Fruit fly (Drosophila melanogaster) whole organism, wandering third instar larva: Measurements from ENCODE around the gene CG10738.
A peak's percentile ranks its signal among the peaks of the same experiment; 100 is the strongest.

ENCODE experiments used
- Abd-B ChIP-seq: fragments of >200 bp; optimal IDR thresholded peaks from 2 replicates; lab custom pipeline; 2017; ENCODE audit warnings: missing biosample characterization, missing genetic modification characterization
- CG9705 ChIP-seq: fragments of 200-800 bp; sonication (Bioruptor generic); optimal IDR thresholded peaks from 2 replicates; lab custom pipeline; 2018; ENCODE audit warnings: missing biosample characterization, mild to moderate bottlenecking, missing genetic modification characterization
- CrebA ChIP-seq: fragments of 200-800 bp; sonication (Bioruptor generic); optimal IDR thresholded peaks from 2 replicates; lab custom pipeline; 2016; ENCODE audit warnings: missing biosample characterization, mild to moderate bottlenecking, missing genetic modification characterization, borderline replicate concordance
- Dfd ChIP-seq: fragments of >200 bp; optimal IDR thresholded peaks from 2 replicates; lab custom pipeline; 2017; ENCODE audit warnings: missing biosample characterization, missing genetic modification characterization
- Dif ChIP-seq: fragments of 200-275, 200-300 bp; sonication (Bioruptor generic); optimal IDR thresholded peaks from 2 replicates; lab custom pipeline; 2018; ENCODE audit warnings: missing biosample characterization, missing genetic modification characterization; ENCODE audit not compliant: partially characterized antibody
- GATAd ChIP-seq: sonication (Bioruptor generic); optimal IDR thresholded peaks from 2 replicates; lab custom pipeline; 2016; ENCODE audit warnings: missing biosample characterization, missing genetic modification characterization
- HLH106 ChIP-seq: fragments of 200-800 bp; optimal IDR thresholded peaks from 3 replicates; lab custom pipeline; 2019; ENCODE audit warnings: missing biosample characterization, mild to moderate bottlenecking, missing genetic modification characterization, moderate library complexity
- Hnf4 ChIP-seq: fragments of 200-800 bp; sonication (Bioruptor generic); optimal IDR thresholded peaks from 2 replicates; lab custom pipeline; 2016; ENCODE audit warnings: missing biosample characterization, mild to moderate bottlenecking, missing genetic modification characterization
- Hr78 ChIP-seq: fragments of >200 bp; optimal IDR thresholded peaks from 2 replicates; lab custom pipeline; 2017; ENCODE audit warnings: missing biosample characterization, missing genetic modification characterization
- Hr83 ChIP-seq: fragments of 200-300 bp; sonication (Bioruptor generic); optimal IDR thresholded peaks from 2 replicates; lab custom pipeline; 2016; ENCODE audit warnings: missing biosample characterization, mild to moderate bottlenecking, missing genetic modification characterization, moderate library complexity; ENCODE audit not compliant: poor library complexity, severe bottlenecking
- Jra ChIP-seq: sonication (Bioruptor generic); optimal IDR thresholded peaks from 2 replicates; lab custom pipeline; 2016; ENCODE audit warnings: missing biosample characterization, missing genetic modification characterization
- Mio ChIP-seq: sonication (Bioruptor generic); optimal IDR thresholded peaks from 2 replicates; lab custom pipeline; 2016; ENCODE audit warnings: missing biosample characterization, missing genetic modification characterization
- Myc ChIP-seq: fragments of >200 bp; optimal IDR thresholded peaks from 2 replicates; lab custom pipeline; 2017
- N ChIP-seq: fragments of >200 bp; optimal IDR thresholded peaks from 2 replicates; lab custom pipeline; 2018; ENCODE audit warnings: missing biosample characterization, missing external identifiers, missing genetic modification characterization
- OdsH ChIP-seq: fragments of 200-800 bp; sonication (Bioruptor generic); optimal IDR thresholded peaks from 2 replicates; lab custom pipeline; 2016; ENCODE audit warnings: missing biosample characterization, mild to moderate bottlenecking, missing genetic modification characterization
- Rel ChIP-seq, 2 experiments: fragments of 200-800 bp; sonication (Bioruptor generic) in 1 of 2; optimal IDR thresholded peaks; 2 replicates in 1 of 2; 3 replicates in 1 of 2; lab custom pipeline; 2016 to 2019; ENCODE audit warnings: mild to moderate bottlenecking in 2 of 2, missing biosample characterization in 2 of 2, missing genetic modification characterization in 2 of 2, moderate library complexity in 1 of 2
- Sp1 ChIP-seq: fragments of 200-800 bp; sonication (Bioruptor generic); optimal IDR thresholded peaks from 3 replicates; lab custom pipeline; 2019; ENCODE audit warnings: missing biosample characterization, mild to moderate bottlenecking, missing genetic modification characterization, moderate library complexity
- Vsx2 ChIP-seq: fragments of 200-300, 225-300 bp; sonication (Bioruptor generic); optimal IDR thresholded peaks from 2 replicates; lab custom pipeline; 2018; ENCODE audit warnings: missing biosample characterization, missing genetic modification characterization; ENCODE audit not compliant: partially characterized antibody
- br ChIP-seq: fragments of 200-800 bp; sonication (Bioruptor generic); optimal IDR thresholded peaks from 2 replicates; lab custom pipeline; 2016; ENCODE audit warnings: missing biosample characterization, missing genetic modification characterization
- brk ChIP-seq: fragments of 200-800 bp; sonication (Bioruptor generic); optimal IDR thresholded peaks from 2 replicates; lab custom pipeline; 2016; ENCODE audit warnings: missing biosample characterization, mild to moderate bottlenecking, missing genetic modification characterization
- dl ChIP-seq, 2 experiments: fragments of 175-275, 200-275 bp in 1 of 2; fragments of 200-275 bp in 1 of 2; sonication (Bioruptor generic); optimal IDR thresholded peaks; lab custom pipeline; 2018; ENCODE audit warnings: mild to moderate bottlenecking in 2 of 2, missing biosample characterization in 2 of 2, missing genetic modification characterization in 2 of 2, moderate library complexity in 2 of 2; ENCODE audit not compliant: partially characterized antibody in 2 of 2, insufficient read depth in 1 of 2
- dmrt93B ChIP-seq: fragments of 200-800 bp; sonication (Bioruptor generic); optimal IDR thresholded peaks from 2 replicates; lab custom pipeline; 2018; ENCODE audit warnings: missing biosample characterization, mild to moderate bottlenecking, missing genetic modification characterization
- dsf ChIP-seq: sonication (Bioruptor generic); optimal IDR thresholded peaks from 2 replicates; lab custom pipeline; 2016; ENCODE audit warnings: missing biosample characterization, missing genetic modification characterization, borderline replicate concordance
- ey ChIP-seq: fragments of 200-800 bp; sonication (Bioruptor generic); optimal IDR thresholded peaks from 2 replicates; lab custom pipeline; 2016; ENCODE audit warnings: missing biosample characterization, missing genetic modification characterization
- foxo ChIP-seq, 2 experiments: fragments of 200-800 bp; sonication (Bioruptor generic); optimal IDR thresholded peaks; 2 replicates in 1 of 2; 3 replicates in 1 of 2; lab custom pipeline; 2016 to 2017; ENCODE audit warnings: missing biosample characterization in 2 of 2, missing genetic modification characterization in 2 of 2
- fru ChIP-seq: fragments of 200-800 bp; sonication (Bioruptor generic); optimal IDR thresholded peaks from 3 replicates; lab custom pipeline; 2016; ENCODE audit warnings: missing biosample characterization, mild to moderate bottlenecking, missing genetic modification characterization
- h ChIP-seq: fragments of 200-800 bp; sonication (Bioruptor generic); optimal IDR thresholded peaks from 3 replicates; lab custom pipeline; 2016; ENCODE audit warnings: missing biosample characterization, mild to moderate bottlenecking, missing genetic modification characterization
- jim ChIP-seq: fragments of 175-275, 200-325 bp; sonication (Bioruptor generic); optimal IDR thresholded peaks from 2 replicates; lab custom pipeline; 2016; ENCODE audit warnings: missing biosample characterization, mild to moderate bottlenecking, missing genetic modification characterization
- pan ChIP-seq: fragments of >200 bp; optimal IDR thresholded peaks from 2 replicates; lab custom pipeline; 2017
- psq ChIP-seq: fragments of 200-800 bp; sonication (Bioruptor generic); optimal IDR thresholded peaks from 3 replicates; lab custom pipeline; 2017; ENCODE audit warnings: missing biosample characterization, mild to moderate bottlenecking, missing genetic modification characterization, moderate library complexity
- rgr ChIP-seq: fragments of 200-800 bp; sonication (Bioruptor generic); optimal IDR thresholded peaks from 3 replicates; lab custom pipeline; 2016; ENCODE audit warnings: missing biosample characterization, mild to moderate bottlenecking, missing genetic modification characterization
- sage ChIP-seq: fragments of 200-800 bp; sonication (Bioruptor generic); optimal IDR thresholded peaks from 2 replicates; lab custom pipeline; 2016; ENCODE audit warnings: missing biosample characterization, mild to moderate bottlenecking, missing genetic modification characterization
- sv ChIP-seq: fragments of 200-800 bp; sonication (Bioruptor generic); optimal IDR thresholded peaks from 3 replicates; lab custom pipeline; 2016; ENCODE audit warnings: missing biosample characterization, missing genetic modification characterization
- tai ChIP-seq: sonication (Bioruptor generic); optimal IDR thresholded peaks from 2 replicates; lab custom pipeline; 2016; ENCODE audit warnings: missing biosample characterization, missing genetic modification characterization
- usp ChIP-seq: fragments of >200 bp; optimal IDR thresholded peaks from 2 replicates; lab custom pipeline; 2017; ENCODE audit warnings: missing biosample characterization, missing genetic modification characterization
- woc ChIP-seq: sonication (Bioruptor generic); optimal IDR thresholded peaks from 2 replicates; lab custom pipeline; 2016; ENCODE audit warnings: missing biosample characterization, mild to moderate bottlenecking, missing genetic modification characterization

The CG10738 gene

dm6 chr3L:13489193-13489752 lies 38.7 kb downstream of the CG10738 start:
- TF ChIP-seq dmrt93B (GFP tag; lab: Kevin White, UChicago) (no peak), Hr78 (no peak), pan (lab: Kevin White, UChicago) (no peak), foxo (GFP tag; optimal IDR thresholded peaks at IDR 0.05; lab: Kevin White, UChicago) (no peak), sv (GFP tag; lab: Kevin White, UChicago) (no peak), h (no peak), ey (GFP tag; lab: Kevin White, UChicago) (no peak), Mio (GFP tag; lab: Kevin White, UChicago) (no peak), tai (GFP tag; lab: Kevin White, UChicago) (no peak), CG9705 (GFP tag; lab: Kevin White, UChicago) (no peak), sage (GFP tag; lab: Kevin White, UChicago) (no peak), fru (GFP tag; lab: Kevin White, UChicago) (no peak), Abd-B (GFP tag; lab: Kevin White, UChicago) (no peak), N (GFP tag; lab: Kevin White, UChicago) (no peak), GATAd (no peak), Vsx2 (GFP tag; lab: Kevin White, UChicago) (no peak), brk (GFP tag; lab: Kevin White, UChicago) (no peak), Hnf4 (GFP tag; lab: Kevin White, UChicago) (no peak), CrebA (GFP tag; lab: Kevin White, UChicago) (no peak)
- TF ChIP-seq, all 38 proteins: peak for 0

dm6 chr3L:13490689-13491348 lies 40.2 kb downstream of the CG10738 start:
- TF ChIP-seq Sp1 (GFP tag; lab: Kevin White, UChicago): no peak
- no peak for TF ChIP-seq Abd-B (GFP tag; lab: Kevin White, UChicago)
- TF ChIP-seq sv (GFP tag; lab: Kevin White, UChicago): no peak
- TF ChIP-seq Myc (lab: Kevin White, UChicago): no peak
- no peak for TF ChIP-seq dl (GFP tag; optimal IDR thresholded peaks at IDR 0.05; lab: Kevin White, UChicago; ENCODE audit: insufficient read depth in 1 of 2, partially characterized antibody in 2 of 2)
- no peak for TF ChIP-seq Jra (GFP tag; lab: Kevin White, UChicago)
- TF ChIP-seq pan (lab: Kevin White, UChicago): no peak
- TF ChIP-seq GATAd: no peak
- TF ChIP-seq Hnf4 (GFP tag; lab: Kevin White, UChicago): no peak
- no peak for TF ChIP-seq h
- TF ChIP-seq Vsx2 (GFP tag; lab: Kevin White, UChicago): no peak
- no peak for TF ChIP-seq rgr (GFP tag; lab: Kevin White, UChicago)
- no peak for TF ChIP-seq CrebA (GFP tag; lab: Kevin White, UChicago)
- no peak for TF ChIP-seq Dfd (GFP tag; lab: Kevin White, UChicago)
- TF ChIP-seq Dif: no peak
- TF ChIP-seq jim (GFP tag; lab: Kevin White, UChicago): no peak
- TF ChIP-seq foxo (GFP tag; optimal IDR thresholded peaks at IDR 0.05; lab: Kevin White, UChicago): no peak

- no peak for TF ChIP-seq GATAd
- TF ChIP-seq Sp1 (GFP tag; lab: Kevin White, UChicago): peak; percentile 63
- peak; percentile 92 for TF ChIP-seq jim (GFP tag; lab: Kevin White, UChicago)
- peak in 1 of 2 experiments; percentile 15 for TF ChIP-seq dl (GFP tag; optimal IDR thresholded peaks at IDR 0.05; lab: Kevin White, UChicago; ENCODE audit: insufficient read depth in 1 of 2, partially characterized antibody in 2 of 2)
- no peak for TF ChIP-seq Myc (lab: Kevin White, UChicago)
- TF ChIP-seq CG9705 (GFP tag; lab: Kevin White, UChicago): no peak
- no peak for TF ChIP-seq sv (GFP tag; lab: Kevin White, UChicago)
- no peak for TF ChIP-seq Dfd (GFP tag; lab: Kevin White, UChicago)
- peak; percentile 23 for TF ChIP-seq sage (GFP tag; lab: Kevin White, UChicago)
- TF ChIP-seq foxo (GFP tag; optimal IDR thresholded peaks at IDR 0.05; lab: Kevin White, UChicago): peak; percentile 9 to 64
- TF ChIP-seq Vsx2 (GFP tag; lab: Kevin White, UChicago): no peak
- peak; percentile 14 for TF ChIP-seq fru (GFP tag; lab: Kevin White, UChicago)
- TF ChIP-seq Hnf4 (GFP tag; lab: Kevin White, UChicago): peak; percentile 2
- peak; percentile 80 for TF ChIP-seq psq (GFP tag; lab: Kevin White, UChicago)
- no peak for TF ChIP-seq Mio (GFP tag; lab: Kevin White, UChicago)
- TF ChIP-seq Dif: peak; percentile 50
- peak; percentile 66 for TF ChIP-seq h
- TF ChIP-seq Hr83: no peak
- peak; percentile 80 for TF ChIP-seq Rel (GFP tag; optimal IDR thresholded peaks at IDR 0.05; lab: Kevin White, UChicago)
- peak; percentile 96 for TF ChIP-seq Rel (tag; optimal IDR thresholded peaks at IDR 0.05; lab: Kevin White, UChicago)
- no peak for TF ChIP-seq Jra (GFP tag; lab: Kevin White, UChicago)
- TF ChIP-seq usp (GFP tag; lab: Kevin White, UChicago): no peak
- TF ChIP-seq N (GFP tag; lab: Kevin White, UChicago): no peak
- TF ChIP-seq HLH106 (tag; lab: Kevin White, UChicago): no peak
- TF ChIP-seq ey (GFP tag; lab: Kevin White, UChicago): no peak
- peak; percentile 30 for TF ChIP-seq br (GFP tag; lab: Kevin White, UChicago)
- no peak for TF ChIP-seq woc (GFP tag; lab: Kevin White, UChicago)
- no peak for TF ChIP-seq Abd-B (GFP tag; lab: Kevin White, UChicago)
- peak; percentile 28 for TF ChIP-seq brk (GFP tag; lab: Kevin White, UChicago)
- no peak for TF ChIP-seq dmrt93B (GFP tag; lab: Kevin White, UChicago)
- no peak for TF ChIP-seq Hr78
- no peak for TF ChIP-seq OdsH (GFP tag; lab: Kevin White, UChicago)
- no peak for TF ChIP-seq pan (lab: Kevin White, UChicago)
- TF ChIP-seq rgr (GFP tag; lab: Kevin White, UChicago): peak; percentile 43
- TF ChIP-seq dsf: no peak
- no peak for TF ChIP-seq CrebA (GFP tag; lab: Kevin White, UChicago)
- TF ChIP-seq tai (GFP tag; lab: Kevin White, UChicago): no peak
Measured at dm6 chr3L:13494363-13495015, 43.9 kb downstream of the CG10738 start.
